Worm (Caenorhabditis elegans) whole organism, early embryonic: ENCODE data around the gene cdh-3.

Experiments
- B0310.2 ChIP-seq: sonication (generic microtip); optimal IDR thresholded peaks from 2 replicates; lab custom pipeline; 2016; ENCODE audit warnings: mild to moderate bottlenecking, missing genetic modification characterization, missing compliant biosample characterization
- F13C5.2 ChIP-seq: sonication (generic microtip); optimal IDR thresholded peaks from 2 replicates; lab custom pipeline; 2017; ENCODE audit warnings: mild to moderate bottlenecking, missing genetic modification characterization, inconsistent platforms, missing compliant biosample characterization
- ama-1 ChIP-seq: fragments of 150-350 bp; optimal IDR thresholded peaks from 2 replicates; lab custom pipeline; 2014
- ceh-36 ChIP-seq: sonication (generic microtip); optimal IDR thresholded peaks from 2 replicates; lab custom pipeline; 2016; ENCODE audit warnings: missing genetic modification characterization, inconsistent platforms, missing compliant biosample characterization
- hnd-1 ChIP-seq: sonication (generic microtip); optimal IDR thresholded peaks from 2 replicates; lab custom pipeline; 2016; ENCODE audit warnings: missing genetic modification characterization, missing compliant biosample characterization
- pes-1 ChIP-seq: fragments of 200-800 bp; sonication (Bioruptor generic); IDR thresholded peaks from 2 replicates; pipeline ENCODE4 v1.3.6; 2022; ENCODE audit warnings: missing genetic modification reagents, missing genetic modification characterization, missing compliant biosample characterization
- scrt-1 ChIP-seq: fragments of 200-800 bp; sonication (Bioruptor generic); IDR thresholded peaks from 2 replicates; pipeline ENCODE4 v1.3.6; 2022; ENCODE audit warnings: missing genetic modification characterization, missing compliant biosample characterization
- sea-1 ChIP-seq: fragments of 200-800 bp; sonication (Bioruptor generic); conservative IDR thresholded peaks from 2 replicates; pipeline ENCODE4 v1.3.6; 2022; ENCODE audit warnings: missing genetic modification characterization, missing compliant biosample characterization
- tbx-37 ChIP-seq: fragments of 200-800 bp; sonication (Bioruptor generic); conservative IDR thresholded peaks from 2 replicates; pipeline ENCODE4 v1.3.6; 2022; ENCODE audit warnings: missing genetic modification reagents, missing genetic modification characterization, missing compliant biosample characterization

ce11 chrIII:7779313-7779712, 25.1 kb upstream of the cdh-3 start:
- TF ChIP-seq hnd-1 (tag; lab: Kevin White, UChicago) (no peak), ama-1 (lab: Kevin White, UChicago) (no peak), scrt-1 (GFP tag; lab: Robert Waterston, UW) (no peak), tbx-37 (no peak), B0310.2 (no peak), ceh-36 (no peak), F13C5.2 (tag; lab: Kevin White, UChicago) (no peak), pes-1 (GFP tag; lab: Robert Waterston, UW) (no peak), sea-1 (GFP tag; lab: Robert Waterston, UW) (no peak)
